Worm (Caenorhabditis elegans) whole organism, L2 larva: ENCODE results near the gene C51E3.6.

ENCODE experiments used
- C34F6.9 ChIP-seq: fragments of 150-350 bp; optimal IDR thresholded peaks from 2 replicates; lab custom pipeline; 2014; ENCODE audit warnings: missing biosample characterization, missing genetic modification characterization
- R02D3.7 ChIP-seq: fragments of 150-350 bp; optimal IDR thresholded peaks from 2 replicates; lab custom pipeline; 2014; ENCODE audit warnings: missing biosample characterization, missing genetic modification characterization
- Y55F3AM.14 ChIP-seq: fragments of 200-800 bp; sonication (Bioruptor generic); optimal IDR thresholded peaks from 2 replicates; lab custom pipeline; 2018; ENCODE audit warnings: mild to moderate bottlenecking, missing genetic modification characterization, missing compliant biosample characterization
- ZK546.5 ChIP-seq: sonication (generic microtip); optimal IDR thresholded peaks from 2 replicates; lab custom pipeline; 2017; ENCODE audit warnings: missing biosample characterization, missing genetic modification characterization
- aly-2 ChIP-seq: fragments of 150-350 bp; optimal IDR thresholded peaks from 2 replicates; lab custom pipeline; 2014; ENCODE audit warnings: missing biosample characterization, missing genetic modification characterization
- ama-1 ChIP-seq: fragments of 150-350 bp; optimal IDR thresholded peaks from 2 replicates; lab custom pipeline; 2018; ENCODE audit warnings: inconsistent platforms
- blmp-1 ChIP-seq: sonication (generic microtip); optimal IDR thresholded peaks from 2 replicates; lab custom pipeline; 2017; ENCODE audit warnings: missing genetic modification characterization, mild to moderate bottlenecking, missing compliant biosample characterization, antibody characterized with exemption, moderate library complexity; ENCODE audit not compliant: insufficient read depth
- ceh-82 ChIP-seq: fragments of 150-350 bp; optimal IDR thresholded peaks from 2 replicates; lab custom pipeline; 2014; ENCODE audit warnings: missing biosample characterization, missing genetic modification characterization
- crh-2 ChIP-seq: sonication (generic microtip); optimal IDR thresholded peaks from 2 replicates; lab custom pipeline; 2017; ENCODE audit warnings: missing biosample characterization, missing genetic modification characterization
- dmd-4 ChIP-seq: sonication (generic microtip); optimal IDR thresholded peaks from 2 replicates; lab custom pipeline; 2017; ENCODE audit warnings: missing biosample characterization, missing genetic modification characterization
- egl-27 ChIP-seq: sonication (generic microtip); optimal IDR thresholded peaks from 3 replicates; lab custom pipeline; 2017; ENCODE audit warnings: missing biosample characterization, missing genetic modification reagents, missing genetic modification characterization
- elt-3 ChIP-seq: sonication (generic microtip); optimal IDR thresholded peaks from 2 replicates; lab custom pipeline; 2017; ENCODE audit warnings: missing biosample characterization, missing genetic modification characterization
- fos-1 ChIP-seq: fragments of 150-350 bp; optimal IDR thresholded peaks from 2 replicates; lab custom pipeline; 2014; ENCODE audit warnings: missing biosample characterization, missing genetic modification characterization
- lin-11 ChIP-seq: fragments of 150-350 bp; sonication (generic microtip); optimal IDR thresholded peaks from 2 replicates; lab custom pipeline; 2014; ENCODE audit warnings: missing biosample characterization, missing genetic modification characterization, inconsistent platforms, mixed read lengths
- lin-13 ChIP-seq: fragments of 150-350 bp; optimal IDR thresholded peaks from 2 replicates; lab custom pipeline; 2014; ENCODE audit warnings: missing biosample characterization, missing genetic modification reagents, missing genetic modification characterization
- mab-5 ChIP-seq: fragments of 150-350 bp; optimal IDR thresholded peaks from 2 replicates; lab custom pipeline; 2014; ENCODE audit warnings: missing biosample characterization, missing genetic modification characterization
- mbf-1 ChIP-seq: sonication (generic microtip); optimal IDR thresholded peaks from 2 replicates; lab custom pipeline; 2017; ENCODE audit warnings: missing biosample characterization, missing genetic modification characterization
- mdl-1 ChIP-seq, 2 experiments: fragments of 150-350 bp in 1 of 2; sonication (generic microtip) in 1 of 2; optimal IDR thresholded peaks; 2 replicates each; lab custom pipeline; 2017; ENCODE audit warnings: missing biosample characterization in 2 of 2, missing genetic modification characterization in 2 of 2
- nhr-12 ChIP-seq: fragments of 150-350 bp; optimal IDR thresholded peaks from 2 replicates; lab custom pipeline; 2014; ENCODE audit warnings: missing biosample characterization, missing genetic modification characterization
- nhr-129 ChIP-seq: fragments of 150-350 bp; optimal IDR thresholded peaks from 2 replicates; lab custom pipeline; 2014; ENCODE audit warnings: missing biosample characterization, missing genetic modification characterization
- nhr-21 ChIP-seq: fragments of 150-350 bp; optimal IDR thresholded peaks from 2 replicates; lab custom pipeline; 2014; ENCODE audit warnings: missing biosample characterization, missing genetic modification characterization
- nhr-23 ChIP-seq: fragments of 150-350 bp; optimal IDR thresholded peaks from 2 replicates; lab custom pipeline; 2014; ENCODE audit warnings: missing biosample characterization, missing genetic modification reagents, missing genetic modification characterization
- nhr-237 ChIP-seq: fragments of 150-350 bp; optimal IDR thresholded peaks from 2 replicates; lab custom pipeline; 2014; ENCODE audit warnings: missing biosample characterization, missing genetic modification characterization
- nhr-25 ChIP-seq: fragments of 150-350 bp; sonication (generic microtip); optimal IDR thresholded peaks from 3 replicates; lab custom pipeline; 2014; ENCODE audit warnings: missing biosample characterization, missing genetic modification characterization
- nhr-6 ChIP-seq: fragments of 150-350 bp; optimal IDR thresholded peaks from 2 replicates; lab custom pipeline; 2014; ENCODE audit warnings: missing biosample characterization, missing genetic modification characterization
- nhr-77 ChIP-seq: fragments of 150-350 bp; optimal IDR thresholded peaks from 2 replicates; lab custom pipeline; 2014; ENCODE audit warnings: missing biosample characterization, missing genetic modification characterization
- peb-1 ChIP-seq: fragments of 150-350 bp; optimal IDR thresholded peaks from 2 replicates; lab custom pipeline; 2014; ENCODE audit warnings: missing biosample characterization, missing genetic modification characterization
- sem-4 ChIP-seq: fragments of 150-350 bp; optimal IDR thresholded peaks from 2 replicates; lab custom pipeline; 2014; ENCODE audit warnings: missing biosample characterization, missing genetic modification reagents, missing genetic modification characterization
- sma-9 ChIP-seq, 2 experiments: fragments of 150-350 bp in 1 of 2; sonication (generic microtip) in 1 of 2; optimal IDR thresholded peaks; 2 replicates each; lab custom pipeline; 2014 to 2016; ENCODE audit warnings: missing genetic modification characterization in 2 of 2, mild to moderate bottlenecking in 1 of 2, missing biosample characterization in 1 of 2, missing compliant biosample characterization in 1 of 2, missing genetic modification reagents in 1 of 2, moderate library complexity in 1 of 2
- snpc-4 ChIP-seq: fragments of 150-350 bp; optimal IDR thresholded peaks from 2 replicates; lab custom pipeline; 2014; ENCODE audit warnings: missing biosample characterization, missing genetic modification characterization
- unc-39 ChIP-seq: fragments of 150-350 bp; optimal IDR thresholded peaks from 2 replicates; lab custom pipeline; 2014; ENCODE audit warnings: missing biosample characterization, missing genetic modification characterization
- unc-55 ChIP-seq: fragments of 150-350 bp; sonication (generic microtip); optimal IDR thresholded peaks from 3 replicates; lab custom pipeline; 2014; ENCODE audit warnings: missing biosample characterization, missing genetic modification reagents, missing genetic modification characterization
- unc-62 ChIP-seq: fragments of 150-350 bp; optimal IDR thresholded peaks from 2 replicates; lab custom pipeline; 2014; ENCODE audit warnings: missing biosample characterization, missing genetic modification reagents, missing genetic modification characterization
- zag-1 ChIP-seq: fragments of 150-350 bp; optimal IDR thresholded peaks from 2 replicates; lab custom pipeline; 2014; ENCODE audit warnings: missing biosample characterization, missing genetic modification characterization

Gene C51E3.6

DNA sequence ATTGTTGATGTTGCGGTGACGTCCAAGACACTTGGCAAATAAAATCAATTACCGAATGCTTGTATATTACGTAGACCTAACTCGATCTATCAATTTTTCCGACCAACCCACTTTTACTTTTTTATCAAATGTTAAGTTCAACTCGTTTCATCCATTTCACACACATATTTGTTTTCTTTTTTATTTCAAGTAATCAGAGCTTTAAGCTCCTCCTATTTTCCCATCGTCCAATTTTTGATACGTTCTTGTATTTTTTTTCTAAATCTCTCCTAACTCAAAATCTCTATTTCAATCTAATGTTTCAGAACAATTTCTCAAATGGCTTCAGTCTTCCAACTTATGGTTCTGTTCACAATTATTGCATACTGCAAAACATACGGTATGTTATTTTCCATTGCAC is 32.1 kb upstream of the C51E3.6 start, which contains the start of gene ZK856.6:
ZK856.6 (plus strand) TSS at position 301 of the 400 bp plus-strand sequence.
- TF ChIP-seq zag-1 (tag; lab: Kevin White, UChicago) (no peak), sem-4 (tag; lab: Kevin White, UChicago) (no peak), R02D3.7 (tag; lab: Kevin White, UChicago) (no peak), sma-9 (GFP tag; optimal IDR thresholded peaks at IDR 0.05; lab: Kevin White, UChicago) (no peak), sma-9 (tag; optimal IDR thresholded peaks at IDR 0.05; lab: Kevin White, UChicago) (no peak), unc-62 (GFP tag; lab: Kevin White, UChicago) (no peak), mbf-1 (no peak), elt-3 (tag; lab: Kevin White, UChicago) (no peak), dmd-4 (tag; lab: Kevin White, UChicago) (no peak), ceh-82 (no peak), ama-1 (no peak), aly-2 (tag; lab: Kevin White, UChicago) (no peak), lin-13 (no peak), C34F6.9 (no peak), nhr-6 (no peak)

DNA sequence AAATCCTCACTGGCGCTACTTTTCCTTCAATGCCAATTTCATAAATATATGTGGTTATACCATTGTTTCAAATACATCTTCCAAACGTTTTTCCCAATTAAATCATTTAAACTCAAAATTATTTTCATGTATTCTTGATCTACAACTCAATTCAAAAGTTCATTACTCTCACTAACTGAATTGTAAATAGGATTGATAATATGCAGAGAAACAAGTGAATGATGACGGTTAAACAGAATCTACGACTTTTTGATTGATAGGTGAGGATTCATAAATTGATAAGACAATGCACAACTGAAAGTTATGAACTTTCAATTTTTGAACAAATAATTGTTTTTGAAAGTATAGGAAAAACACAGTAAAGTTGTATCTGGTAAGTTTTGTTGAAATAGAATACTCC is 25.0 kb upstream of the C51E3.6 start:
- TF ChIP-seq egl-27 (tag; lab: Kevin White, UChicago) (no peak), fos-1 (tag; lab: Kevin White, UChicago) (peak; percentile 35)

DNA sequence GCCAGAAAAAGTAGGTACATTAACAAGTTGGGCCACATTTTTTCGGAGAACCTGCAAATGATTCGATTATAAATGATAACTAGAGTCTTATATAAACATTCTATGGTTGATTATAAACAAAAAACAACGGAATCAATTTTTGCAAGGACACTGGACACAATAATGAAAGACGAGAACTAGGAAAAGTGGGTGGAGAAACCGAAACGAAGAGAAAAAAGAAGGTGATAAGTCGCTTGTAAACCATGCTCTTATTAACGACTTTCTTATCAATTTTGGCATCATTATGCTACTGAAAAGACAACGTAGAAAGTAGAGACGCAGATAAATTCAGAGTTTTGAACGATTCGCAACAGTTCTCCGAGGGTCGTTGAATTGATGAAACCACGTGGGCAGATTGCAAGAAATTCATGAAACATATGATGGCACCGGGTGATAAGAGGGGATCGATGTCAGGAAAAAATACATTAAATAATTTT is 23.9 kb upstream of the C51E3.6 start, which contains the start of gene ZK856.5:
ZK856.5 (minus strand) TSS at position 51 of the 476 bp plus-strand sequence.
- peak; percentile 68 for TF ChIP-seq sma-9 (GFP tag; optimal IDR thresholded peaks at IDR 0.05; lab: Kevin White, UChicago)
- no peak for TF ChIP-seq sma-9 (tag; optimal IDR thresholded peaks at IDR 0.05; lab: Kevin White, UChicago)
- peak in 1 of 2 experiments; percentile 36 for TF ChIP-seq mdl-1 (tag; optimal IDR thresholded peaks at IDR 0.05; lab: Kevin White, UChicago)
- TF ChIP-seq unc-39: no peak
- peak; percentile 71 for TF ChIP-seq fos-1 (tag; lab: Kevin White, UChicago)
- TF ChIP-seq crh-2: peak; percentile 61

DNA sequence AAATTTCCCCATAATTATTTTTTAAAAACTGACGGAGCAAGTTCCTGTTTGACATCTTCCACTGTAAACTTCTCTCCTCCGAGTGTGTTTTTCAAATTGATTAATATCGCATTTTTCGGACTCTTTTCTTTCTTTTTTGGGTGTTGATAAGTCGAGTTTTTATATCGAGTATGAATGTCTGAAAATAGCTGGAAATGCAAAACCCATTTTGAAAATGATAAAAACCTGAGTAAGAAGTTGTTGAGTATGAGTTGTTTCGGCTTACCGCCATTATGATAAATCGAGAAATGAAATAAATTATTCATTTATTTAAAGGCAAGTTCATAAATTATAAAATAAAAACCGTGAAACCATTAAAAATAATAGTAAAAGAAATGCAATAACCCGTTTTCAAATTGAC is 19.5 kb upstream of the C51E3.6 start, which contains the start of gene ZK856.18:
ZK856.18 (minus strand) TSS at position 289 of the 400 bp plus-strand sequence.
- TF ChIP-seq sma-9 (GFP tag; optimal IDR thresholded peaks at IDR 0.05; lab: Kevin White, UChicago) (no peak), sma-9 (tag; optimal IDR thresholded peaks at IDR 0.05; lab: Kevin White, UChicago) (no peak), nhr-25 (tag; lab: Kevin White, UChicago) (no peak), mab-5 (tag; lab: Kevin White, UChicago) (no peak), ceh-82 (no peak), ZK546.5 (tag; lab: Kevin White, UChicago) (no peak), mbf-1 (no peak), nhr-129 (tag; lab: Kevin White, UChicago) (no peak), unc-39 (no peak), Y55F3AM.14 (GFP tag; lab: Kevin White, UChicago) (no peak), nhr-23 (tag; lab: Kevin White, UChicago) (no peak), nhr-12 (tag; lab: Kevin White, UChicago) (no peak), egl-27 (tag; lab: Kevin White, UChicago) (no peak)

DNA sequence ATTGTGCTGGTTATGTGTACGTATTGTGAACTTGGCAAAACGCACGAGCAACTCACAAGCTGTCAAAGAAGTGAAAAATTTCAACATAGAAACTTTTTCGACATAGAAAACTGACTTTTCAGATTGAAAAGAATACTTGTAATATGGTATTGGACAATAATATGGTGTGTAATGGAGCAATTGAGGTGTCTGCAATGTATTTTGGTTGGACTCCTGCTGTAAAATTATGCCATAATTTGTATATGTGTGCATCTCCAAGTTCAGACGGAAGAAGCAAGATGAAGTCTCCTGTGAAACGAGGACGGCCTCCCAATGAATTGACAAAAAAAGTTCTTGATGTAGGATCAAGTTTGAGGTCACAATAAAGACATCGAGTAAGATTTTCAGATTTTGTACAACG is 17.5 kb upstream of the C51E3.6 start:
- no peak for TF ChIP-seq ceh-82
- no peak for TF ChIP-seq Y55F3AM.14 (GFP tag; lab: Kevin White, UChicago)
- no peak for TF ChIP-seq sem-4 (tag; lab: Kevin White, UChicago)
- no peak for TF ChIP-seq unc-55 (GFP tag; lab: Kevin White, UChicago)
- no peak for TF ChIP-seq nhr-23 (tag; lab: Kevin White, UChicago)
- no peak for TF ChIP-seq snpc-4 (tag; lab: Kevin White, UChicago)
- TF ChIP-seq lin-13: no peak
- no peak for TF ChIP-seq peb-1 (tag; lab: Kevin White, UChicago)
- TF ChIP-seq blmp-1 (tag; lab: Kevin White, UChicago): no peak
- TF ChIP-seq elt-3 (tag; lab: Kevin White, UChicago): no peak
- no peak for TF ChIP-seq lin-11 (tag; lab: Kevin White, UChicago)
- TF ChIP-seq nhr-237 (tag; lab: Kevin White, UChicago): no peak
- no peak for TF ChIP-seq nhr-25 (tag; lab: Kevin White, UChicago)
- no peak for TF ChIP-seq nhr-77 (tag; lab: Kevin White, UChicago)
- no peak for TF ChIP-seq unc-39
- no peak for TF ChIP-seq mdl-1 (tag; optimal IDR thresholded peaks at IDR 0.05; lab: Kevin White, UChicago)
- TF ChIP-seq unc-62 (GFP tag; lab: Kevin White, UChicago): no peak
- TF ChIP-seq nhr-21: no peak
